Fruit fly (Drosophila melanogaster) whole organism, embryonic: ENCODE results near the gene CG14960.
A peak's percentile ranks its signal among the peaks of the same experiment; 100 is the strongest.

Source experiments
- Adf1 ChIP-seq: fragments of 200-800 bp; sonication (Bioruptor generic); IDR thresholded peaks from 2 replicates; pipeline ENCODE4 v1.3.6; 2022; ENCODE audit warnings: missing biosample characterization, missing genetic modification characterization
- Atf3 ChIP-seq: fragments of 200-800 bp; sonication (Bioruptor generic); optimal IDR thresholded peaks from 3 replicates; lab custom pipeline; 2016; ENCODE audit warnings: missing biosample characterization, missing genetic modification characterization
- Atf6 ChIP-seq: fragments of 200-800 bp; sonication (Bioruptor generic); IDR thresholded peaks from 2 replicates; pipeline ENCODE4 v1.3.6; 2022; ENCODE audit warnings: missing biosample characterization, missing genetic modification characterization
- Bdp1 ChIP-seq: fragments of 200-800 bp; sonication (Bioruptor generic); optimal IDR thresholded peaks from 3 replicates; lab custom pipeline; 2016; ENCODE audit warnings: missing biosample characterization, missing genetic modification characterization
- CG10543 ChIP-seq: fragments of 200-800 bp; sonication (Bioruptor generic); optimal IDR thresholded peaks from 3 replicates; lab custom pipeline; 2017; ENCODE audit warnings: missing biosample characterization, mild to moderate bottlenecking, missing genetic modification characterization, moderate library complexity
- CG12071 ChIP-seq: fragments of 200-800 bp; sonication (Bioruptor generic); optimal IDR thresholded peaks from 3 replicates; lab custom pipeline; 2018; ENCODE audit warnings: missing biosample characterization, mild to moderate bottlenecking, missing genetic modification characterization
- CG12155 ChIP-seq: fragments of 200-800 bp; sonication (Bioruptor generic); optimal IDR thresholded peaks from 3 replicates; lab custom pipeline; 2016; ENCODE audit warnings: missing biosample characterization, missing genetic modification characterization
- CG13424 ChIP-seq: fragments of 200-800 bp; sonication (Bioruptor generic); optimal IDR thresholded peaks from 2 replicates; lab custom pipeline; 2019; ENCODE audit warnings: missing biosample characterization, mild to moderate bottlenecking, missing genetic modification characterization, moderate library complexity
- CG17385 ChIP-seq: fragments of 200-800 bp; sonication (Bioruptor generic); optimal IDR thresholded peaks from 3 replicates; lab custom pipeline; 2018; ENCODE audit warnings: missing biosample characterization, mild to moderate bottlenecking, missing genetic modification characterization
- CG18764 ChIP-seq: fragments of 200-800 bp; sonication (Bioruptor generic); optimal IDR thresholded peaks from 3 replicates; lab custom pipeline; 2016; ENCODE audit warnings: missing biosample characterization, missing genetic modification characterization
- CG2120 ChIP-seq: fragments of 200-800 bp; sonication (Bioruptor generic); optimal IDR thresholded peaks from 3 replicates; lab custom pipeline; 2016; ENCODE audit warnings: missing biosample characterization, missing genetic modification characterization
- CG2712 ChIP-seq: fragments of 200-800 bp; optimal IDR thresholded peaks from 3 replicates; lab custom pipeline; 2019; ENCODE audit warnings: missing biosample characterization, mild to moderate bottlenecking, missing genetic modification characterization, moderate library complexity
- CG32532 ChIP-seq: fragments of 200-800 bp; sonication (Bioruptor generic); IDR thresholded peaks from 2 replicates; pipeline ENCODE4 v1.3.6; 2022; ENCODE audit warnings: missing biosample characterization, missing genetic modification characterization
- CG3407 ChIP-seq: fragments of 200-800 bp; sonication (Bioruptor generic); optimal IDR thresholded peaks from 2 replicates; lab custom pipeline; 2018; ENCODE audit warnings: missing biosample characterization, mild to moderate bottlenecking, missing genetic modification characterization
- CG3726 ChIP-seq: fragments of 200-800 bp; sonication (Bioruptor generic); IDR thresholded peaks from 3 replicates; pipeline ENCODE4, ENCODE4 v1.3.6; 2022; ENCODE audit warnings: missing biosample characterization, missing genetic modification characterization
- CG3847 ChIP-seq: fragments of 200-800 bp; sonication (Bioruptor generic); IDR thresholded peaks from 2 replicates; pipeline ENCODE4 v1.3.6; 2022; ENCODE audit warnings: missing biosample characterization, missing genetic modification characterization
- CG42726 ChIP-seq: fragments of 200-800 bp; sonication (Bioruptor generic); IDR thresholded peaks from 2 replicates; pipeline ENCODE4 v1.3.6; 2022; ENCODE audit warnings: missing biosample characterization, missing genetic modification characterization; ENCODE audit not compliant: partially characterized antibody
- CG4282 ChIP-seq: fragments of 200-800 bp; sonication (Bioruptor generic); optimal IDR thresholded peaks from 2 replicates; lab custom pipeline; 2016; ENCODE audit warnings: missing biosample characterization, missing genetic modification characterization
- CG4854 ChIP-seq: fragments of 200-800 bp; sonication (Bioruptor generic); optimal IDR thresholded peaks from 2 replicates; lab custom pipeline; 2016; ENCODE audit warnings: missing biosample characterization, missing genetic modification characterization, inconsistent platforms
- CG8290 ChIP-seq, 3 experiments: fragments of 200-800 bp; sonication (Bioruptor generic); optimal IDR thresholded peaks; 2 replicates each; lab custom pipeline; 2016 to 2019; ENCODE audit warnings: missing biosample characterization in 3 of 3, missing genetic modification characterization in 3 of 3, mild to moderate bottlenecking in 2 of 3, moderate library complexity in 1 of 3
- CG8924 ChIP-seq: fragments of 200-800 bp; optimal IDR thresholded peaks from 3 replicates; lab custom pipeline; 2019; ENCODE audit warnings: missing biosample characterization, mild to moderate bottlenecking, missing genetic modification characterization, moderate library complexity
- CTCF ChIP-seq: fragments of 200-800 bp; sonication (Bioruptor generic); optimal IDR thresholded peaks from 2 replicates; lab custom pipeline; 2017; ENCODE audit warnings: missing biosample characterization, mild to moderate bottlenecking, missing genetic modification characterization, moderate library complexity
- CoRest ChIP-seq: fragments of 200-800 bp; sonication (Bioruptor generic); optimal IDR thresholded peaks from 3 replicates; lab custom pipeline; 2018; ENCODE audit warnings: missing biosample characterization, mild to moderate bottlenecking, missing genetic modification characterization, moderate library complexity
- Doc2 ChIP-seq: fragments of 200-800 bp; sonication (Bioruptor generic); IDR thresholded peaks from 2 replicates; pipeline ENCODE4 v1.3.6; 2022; ENCODE audit warnings: missing biosample characterization, missing genetic modification characterization
- E2f2 ChIP-seq: fragments of 200-800 bp; sonication (Bioruptor generic); IDR thresholded peaks from 2 replicates; pipeline ENCODE4 v1.3.6; 2022; ENCODE audit warnings: missing biosample characterization, missing genetic modification characterization
- Fer1 ChIP-seq: fragments of 200-800 bp; sonication (Bioruptor generic); optimal IDR thresholded peaks from 2 replicates; lab custom pipeline; 2017; ENCODE audit warnings: missing biosample characterization, mild to moderate bottlenecking, missing genetic modification characterization
- Gug ChIP-seq: fragments of 200-800 bp; sonication (Bioruptor generic); IDR thresholded peaks from 4 replicates; pipeline ENCODE4 v1.3.6; 2022; ENCODE audit warnings: missing biosample characterization, missing genetic modification characterization
- Hr3 ChIP-seq: fragments of 200-800 bp; sonication (Bioruptor generic); optimal IDR thresholded peaks from 3 replicates; lab custom pipeline; 2016; ENCODE audit warnings: missing biosample characterization, missing genetic modification characterization
- PHDP ChIP-seq: fragments of 200-800 bp; sonication (Bioruptor generic); optimal IDR thresholded peaks from 3 replicates; lab custom pipeline; 2018; ENCODE audit warnings: missing biosample characterization, mild to moderate bottlenecking, missing genetic modification characterization, moderate library complexity
- Ravus ChIP-seq: fragments of 200-800 bp; sonication (Bioruptor generic); IDR thresholded peaks from 2 replicates; pipeline ENCODE4 v1.3.6; 2022; ENCODE audit warnings: missing biosample characterization, missing genetic modification characterization
- Rfx ChIP-seq: fragments of 200-800 bp; sonication (Bioruptor generic); IDR thresholded peaks from 2 replicates; pipeline ENCODE4 v1.3.6; 2022; ENCODE audit warnings: missing biosample characterization, missing genetic modification characterization
- Ssrp ChIP-seq: fragments of 200-800 bp; sonication (Bioruptor generic); optimal IDR thresholded peaks from 2 replicates; lab custom pipeline; 2018; ENCODE audit warnings: missing biosample characterization, mild to moderate bottlenecking, missing genetic modification characterization, moderate library complexity
- Trl ChIP-seq, 3 experiments: fragments of >200 bp in 2 of 3; fragments of 200-800 bp in 1 of 3; sonication (Bioruptor generic) in 1 of 3; optimal IDR thresholded peaks; 2 replicates in 1 of 3; 3 replicates in 2 of 3; lab custom pipeline; 2016 to 2017; ENCODE audit warnings: missing biosample characterization in 1 of 3, missing genetic modification characterization in 1 of 3
- Xbp1 ChIP-seq: fragments of 200-800 bp; sonication (Bioruptor generic); optimal IDR thresholded peaks from 3 replicates; lab custom pipeline; 2016; ENCODE audit warnings: missing biosample characterization, mild to moderate bottlenecking, missing genetic modification characterization
- Xrp1 ChIP-seq: fragments of 200-800 bp; sonication (Bioruptor generic); IDR thresholded peaks from 2 replicates; pipeline ENCODE4 v1.3.6; 2022; ENCODE audit warnings: missing biosample characterization, missing genetic modification characterization
- bsh ChIP-seq, 2 experiments: fragments of 200-800 bp; sonication (Bioruptor generic); optimal IDR thresholded peaks; 2 replicates each; lab custom pipeline; 2017 to 2018; ENCODE audit warnings: mild to moderate bottlenecking in 2 of 2, missing biosample characterization in 2 of 2, missing genetic modification characterization in 2 of 2, moderate library complexity in 1 of 2
- crol ChIP-seq: fragments of 200-800 bp; sonication (Bioruptor generic); IDR thresholded peaks from 2 replicates; pipeline ENCODE4 v1.3.6; 2022; ENCODE audit warnings: missing biosample characterization, missing genetic modification characterization
- dysf ChIP-seq: fragments of 200-800 bp; sonication (Bioruptor generic); IDR thresholded peaks from 3 replicates; pipeline ENCODE4 v1.3.6; 2022; ENCODE audit warnings: missing biosample characterization, missing genetic modification characterization
- ham ChIP-seq: fragments of 200-800 bp; sonication (Bioruptor generic); IDR thresholded peaks from 2 replicates; pipeline ENCODE4 v1.3.6; 2022; ENCODE audit warnings: missing biosample characterization, missing genetic modification characterization
- jing ChIP-seq: fragments of 200-800 bp; sonication (Bioruptor generic); optimal IDR thresholded peaks from 2 replicates; lab custom pipeline; 2018; ENCODE audit warnings: missing biosample characterization, mild to moderate bottlenecking, missing genetic modification characterization
- lilli ChIP-seq: fragments of 200-800 bp; sonication (Bioruptor generic); optimal IDR thresholded peaks from 3 replicates; lab custom pipeline; 2016; ENCODE audit warnings: missing biosample characterization, missing genetic modification characterization
- luna ChIP-seq: fragments of 200-800 bp; sonication (Bioruptor generic); optimal IDR thresholded peaks from 2 replicates; lab custom pipeline; 2016; ENCODE audit warnings: missing biosample characterization, missing genetic modification characterization
- pnt ChIP-seq: fragments of 200-800 bp; sonication (Bioruptor generic); optimal IDR thresholded peaks from 3 replicates; lab custom pipeline; 2016; ENCODE audit warnings: missing biosample characterization, missing genetic modification characterization
- sd ChIP-seq: fragments of 200-800 bp; sonication (Bioruptor generic); optimal IDR thresholded peaks from 3 replicates; lab custom pipeline; 2018; ENCODE audit warnings: missing biosample characterization, mild to moderate bottlenecking, missing genetic modification characterization, moderate library complexity
- sens ChIP-seq: fragments of 200-800 bp; sonication (Bioruptor generic); peaks from one replicate; lab custom pipeline; 2016; ENCODE audit warnings: missing biosample characterization, missing genetic modification characterization
- sens-2 ChIP-seq: fragments of 200-800 bp; sonication (Bioruptor generic); IDR thresholded peaks from 2 replicates; pipeline ENCODE4 v1.3.6; 2022; ENCODE audit warnings: missing biosample characterization, missing genetic modification characterization
- slp2 ChIP-seq: fragments of 200-800 bp; sonication (Bioruptor generic); optimal IDR thresholded peaks from 2 replicates; lab custom pipeline; 2016; ENCODE audit warnings: missing biosample characterization, missing genetic modification characterization
- ttk ChIP-seq: fragments of 200-800 bp; sonication (Bioruptor generic); IDR thresholded peaks from 2 replicates; pipeline ENCODE4 v2.1.2; 2022; ENCODE audit warnings: missing biosample characterization, missing genetic modification characterization
- wor ChIP-seq: fragments of 200-800 bp; sonication (Bioruptor generic); IDR thresholded peaks from 2 replicates; pipeline ENCODE4 v1.3.6; 2022; ENCODE audit warnings: missing biosample characterization, missing genetic modification characterization
- zf30C ChIP-seq: fragments of 200-800 bp; sonication (Bioruptor generic); optimal IDR thresholded peaks from 3 replicates; lab custom pipeline; 2018; ENCODE audit warnings: missing biosample characterization, mild to moderate bottlenecking, missing genetic modification characterization

Gene CG14960

dm6 chr3L:3319992-3320732 lies 49.3 kb downstream of the CG14960 start (continued):
- TF ChIP-seq Xbp1 (GFP tag; lab: Kevin White, UChicago) (peak; percentile 43), ham (GFP tag; lab: Robert Waterston, UW) (no peak), Gug (GFP tag; lab: Robert Waterston, UW) (peak; percentile 6; the same call in 1 of the 4 replicates), CG3407 (GFP tag; lab: Kevin White, UChicago) (no peak), ttk (no peak), sens-2 (GFP tag; lab: Robert Waterston, UW) (no peak), PHDP (peak; percentile 26), slp2 (GFP tag; lab: Kevin White, UChicago) (no peak), CoRest (tag; lab: Kevin White, UChicago) (peak; percentile 14), bsh (GFP tag; optimal IDR thresholded peaks at IDR 0.05; lab: Kevin White, UChicago) (peak in 1 of 2 experiments; percentile 13), Adf1 (GFP tag; lab: Robert Waterston, UW) (0 out of 2 replicates have a peak, but pooled peaks have one; percentile 10), CG3726 (GFP tag; lab: Robert Waterston, UW) (0 out of 3 replicates have a peak, but pooled peaks have one; percentile 12), Fer1 (peak; percentile 46), E2f2 (GFP tag; lab: Robert Waterston, UW) (peak; percentile 7; the same call in 1 of the 2 replicates), dysf (GFP tag; lab: Robert Waterston, UW) (peak; percentile 48; the same call in 2 of the 3 replicates), CG42726 (GFP tag; lab: Robert Waterston, UW) (no peak), CG8290 (GFP tag; optimal IDR thresholded peaks at IDR 0.05; lab: Kevin White, UChicago) (no peak), CG8290 (tag; optimal IDR thresholded peaks at IDR 0.05; lab: Kevin White, UChicago) (peak in 1 of 2 experiments; percentile 75), Hr3 (no peak), Doc2 (GFP tag; lab: Robert Waterston, UW) (no peak), CG3847 (GFP tag; lab: Robert Waterston, UW) (no peak), CG4282 (GFP tag; lab: Kevin White, UChicago) (peak; percentile 43), Xrp1 (GFP tag; lab: Robert Waterston, UW) (no peak), pnt (GFP tag; lab: Kevin White, UChicago) (peak; percentile 1), zf30C (GFP tag; lab: Kevin White, UChicago) (no peak), CG8924 (tag; lab: Kevin White, UChicago) (peak; percentile 12), Ssrp (tag; lab: Kevin White, UChicago) (no peak), CG10543 (peak; percentile 35), Atf3 (no peak), Rfx (peak; percentile 77), Ravus (GFP tag; lab: Robert Waterston, UW) (no peak), CG18764 (GFP tag; lab: Kevin White, UChicago) (peak; percentile 21), jing (GFP tag; lab: Kevin White, UChicago) (no peak), CG2712 (no peak), Atf6 (peak; percentile 43; the same call in 1 of the 2 replicates), crol (GFP tag; lab: Robert Waterston, UW) (no peak), CTCF (GFP tag; lab: Kevin White, UChicago) (no peak), CG2120 (GFP tag; lab: Kevin White, UChicago) (peak; percentile 56), CG32532 (GFP tag; lab: Robert Waterston, UW) (peak; percentile 66), sens (peak; percentile 75), Trl (optimal IDR thresholded peaks at IDR 0.05; lab: Kevin White, UChicago) (no peak), Trl (GFP tag; optimal IDR thresholded peaks at IDR 0.05; lab: Kevin White, UChicago) (peak; percentile 19), CG12071 (peak; percentile 42), Bdp1 (GFP tag; lab: Kevin White, UChicago) (no peak), CG4854 (GFP tag; lab: Kevin White, UChicago) (no peak), lilli (GFP tag; lab: Kevin White, UChicago) (peak; percentile 50), CG17385 (GFP tag; lab: Kevin White, UChicago) (peak; percentile 38), CG12155 (GFP tag; lab: Kevin White, UChicago) (no peak), CG13424 (tag; lab: Kevin White, UChicago) (peak; percentile 3), wor (GFP tag; lab: Robert Waterston, UW) (no peak), luna (peak; percentile 21), sd (tag; lab: Kevin White, UChicago) (peak; percentile 92)
